Fruit fly (Drosophila melanogaster) whole organism, embryonic: ENCODE data around the gene mRpL24.

Experiments used
- BtbVII ChIP-seq: fragments of 200-800 bp; sonication (Bioruptor generic); optimal IDR thresholded peaks from 3 replicates; lab custom pipeline; 2017; ENCODE audit warnings: missing biosample characterization, mild to moderate bottlenecking, missing genetic modification characterization
- Bteb2 ChIP-seq: fragments of 200-800 bp; sonication (Bioruptor generic); optimal IDR thresholded peaks from 2 replicates; lab custom pipeline; 2016; ENCODE audit warnings: missing biosample characterization, missing genetic modification characterization
- CG11695 ChIP-seq: fragments of 200-800 bp; sonication (Bioruptor generic); IDR thresholded peaks from 3 replicates; pipeline ENCODE4 v1.3.6; 2022; ENCODE audit warnings: missing biosample characterization, missing genetic modification characterization
- CG11723 ChIP-seq: fragments of 200-800 bp; sonication (Bioruptor generic); optimal IDR thresholded peaks from 2 replicates; lab custom pipeline; 2017; ENCODE audit warnings: missing biosample characterization, mild to moderate bottlenecking, missing genetic modification characterization
- CG12299 ChIP-seq: fragments of 200-800 bp; sonication (Bioruptor generic); optimal IDR thresholded peaks from 2 replicates; lab custom pipeline; 2018; ENCODE audit warnings: missing biosample characterization, mild to moderate bottlenecking, missing genetic modification characterization
- CG13296 ChIP-seq: fragments of 200-800 bp; sonication (Bioruptor generic); optimal IDR thresholded peaks from 3 replicates; lab custom pipeline; 2018; ENCODE audit warnings: missing biosample characterization, mild to moderate bottlenecking, missing genetic modification characterization
- CG14014 ChIP-seq: fragments of 200-800 bp; sonication (Bioruptor generic); IDR thresholded peaks from 2 replicates; pipeline ENCODE4 v1.3.6; 2022; ENCODE audit warnings: missing biosample characterization, missing genetic modification characterization
- CG14965 ChIP-seq: fragments of 200-800 bp; sonication (Bioruptor generic); optimal IDR thresholded peaks from 2 replicates; lab custom pipeline; 2016; ENCODE audit warnings: missing biosample characterization, missing genetic modification characterization, borderline replicate concordance
- CG15011 ChIP-seq: fragments of 200-800 bp; sonication (Bioruptor generic); optimal IDR thresholded peaks from 3 replicates; lab custom pipeline; 2018; ENCODE audit warnings: missing biosample characterization, mild to moderate bottlenecking, missing genetic modification characterization
- CG1603 ChIP-seq: fragments of 200-800 bp; sonication (Bioruptor generic); optimal IDR thresholded peaks from 2 replicates; lab custom pipeline; 2019; ENCODE audit warnings: missing biosample characterization, mild to moderate bottlenecking, missing genetic modification characterization, moderate library complexity
- CG16779 ChIP-seq: fragments of 200-800 bp; sonication (Bioruptor generic); IDR thresholded peaks from 2 replicates; pipeline ENCODE4 v1.3.6; 2022; ENCODE audit warnings: missing biosample characterization, missing genetic modification characterization
- CG16815 ChIP-seq: fragments of 200-800 bp; sonication (Bioruptor generic); optimal IDR thresholded peaks from 3 replicates; lab custom pipeline; 2017; ENCODE audit warnings: missing biosample characterization, mild to moderate bottlenecking, missing genetic modification characterization
- CG17186 ChIP-seq: fragments of 200-800 bp; sonication (Bioruptor generic); optimal IDR thresholded peaks from 3 replicates; lab custom pipeline; 2017; ENCODE audit warnings: missing biosample characterization, missing genetic modification reagents, missing genetic modification characterization
- CG30431 ChIP-seq: fragments of 200-800 bp; sonication (Bioruptor generic); optimal IDR thresholded peaks from 2 replicates; lab custom pipeline; 2017; ENCODE audit warnings: missing biosample characterization, missing genetic modification characterization
- CG42726 ChIP-seq: fragments of 200-800 bp; sonication (Bioruptor generic); IDR thresholded peaks from 2 replicates; pipeline ENCODE4 v1.3.6; 2022; ENCODE audit warnings: missing biosample characterization, missing genetic modification characterization; ENCODE audit not compliant: partially characterized antibody
- CG4360 ChIP-seq: fragments of 200-800 bp; sonication (Bioruptor generic); IDR thresholded peaks from 2 replicates; pipeline ENCODE4 v1.3.6; 2022; ENCODE audit warnings: missing biosample characterization, missing genetic modification characterization
- CG6272 ChIP-seq: fragments of 200-800 bp; sonication (Bioruptor generic); IDR thresholded peaks from 2 replicates; pipeline ENCODE4 v1.3.6; 2022; ENCODE audit warnings: missing biosample characterization, missing genetic modification characterization
- CG6654 ChIP-seq: fragments of 200-800 bp; sonication (Bioruptor generic); optimal IDR thresholded peaks from 2 replicates; lab custom pipeline; 2017; ENCODE audit warnings: missing biosample characterization, mild to moderate bottlenecking, missing genetic modification characterization
- CG7357 ChIP-seq: fragments of 200-800 bp; sonication (Bioruptor generic); IDR thresholded peaks from 3 replicates; pipeline ENCODE4 v1.3.6; 2022; ENCODE audit warnings: missing biosample characterization, missing genetic modification characterization
- CG7745 ChIP-seq: fragments of 200-800 bp; sonication (Bioruptor generic); optimal IDR thresholded peaks from 2 replicates; lab custom pipeline; 2018; ENCODE audit warnings: missing biosample characterization, mild to moderate bottlenecking, missing genetic modification characterization, moderate library complexity
- CG7839 ChIP-seq: fragments of 200-800 bp; sonication (Bioruptor generic); optimal IDR thresholded peaks from 3 replicates; lab custom pipeline; 2018; ENCODE audit warnings: missing biosample characterization, mild to moderate bottlenecking, missing genetic modification characterization, moderate library complexity
- Chrac-16 ChIP-seq: fragments of 200-800 bp; sonication (Bioruptor generic); optimal IDR thresholded peaks from 3 replicates; lab custom pipeline; 2016; ENCODE audit warnings: missing biosample characterization, missing genetic modification characterization
- E2f1 ChIP-seq: fragments of 200-800 bp; sonication (Bioruptor generic); IDR thresholded peaks from 2 replicates; pipeline ENCODE4 v1.3.6; 2022; ENCODE audit warnings: missing biosample characterization, missing genetic modification characterization
- Eip74EF ChIP-seq, 2 experiments: fragments of 200-800 bp in 1 of 2; fragments of >200 bp in 1 of 2; sonication (Bioruptor generic) in 1 of 2; optimal IDR thresholded peaks; 2 replicates each; lab custom pipeline; 2017 to 2019; ENCODE audit warnings: missing biosample characterization in 2 of 2, missing genetic modification characterization in 2 of 2, mild to moderate bottlenecking in 1 of 2, moderate library complexity in 1 of 2
- Elba2 ChIP-seq: fragments of 200-800 bp; sonication (Bioruptor generic); optimal IDR thresholded peaks from 3 replicates; lab custom pipeline; 2016; ENCODE audit warnings: missing biosample characterization, missing genetic modification characterization
- Ets65A ChIP-seq: fragments of 200-800 bp; sonication (Bioruptor generic); peaks from one replicate; lab custom pipeline; 2016; ENCODE audit warnings: missing biosample characterization, missing genetic modification characterization
- Fer1 ChIP-seq: fragments of 200-800 bp; sonication (Bioruptor generic); optimal IDR thresholded peaks from 2 replicates; lab custom pipeline; 2017; ENCODE audit warnings: missing biosample characterization, mild to moderate bottlenecking, missing genetic modification characterization
- HmgD ChIP-seq: fragments of 200-800 bp; sonication (Bioruptor generic); optimal IDR thresholded peaks from 3 replicates; lab custom pipeline; 2016; ENCODE audit warnings: missing biosample characterization, missing genetic modification characterization
- NC2β ChIP-seq: fragments of 200-800 bp; sonication (Bioruptor generic); optimal IDR thresholded peaks from 2 replicates; lab custom pipeline; 2016; ENCODE audit warnings: missing biosample characterization, missing genetic modification characterization
- NfI ChIP-seq: fragments of 200-800 bp; sonication (Bioruptor generic); optimal IDR thresholded peaks from 3 replicates; lab custom pipeline; 2018; ENCODE audit warnings: missing biosample characterization, mild to moderate bottlenecking, missing genetic modification characterization, moderate library complexity
- Sox102F ChIP-seq: fragments of 200-800 bp; sonication (Bioruptor generic); optimal IDR thresholded peaks from 2 replicates; lab custom pipeline; 2018; ENCODE audit warnings: missing biosample characterization, mild to moderate bottlenecking, missing genetic modification characterization, moderate library complexity
- aop ChIP-seq: fragments of 200-800 bp; sonication (Bioruptor generic); IDR thresholded peaks from 2 replicates; pipeline ENCODE4 v1.3.6; 2022; ENCODE audit warnings: missing biosample characterization, missing genetic modification characterization
- ara ChIP-seq: fragments of 200-800 bp; sonication (Bioruptor generic); IDR thresholded peaks from 2 replicates; pipeline ENCODE4 v1.3.6; 2022; ENCODE audit warnings: missing biosample characterization, missing genetic modification characterization
- cg ChIP-seq: fragments of 200-800 bp; sonication (Bioruptor generic); optimal IDR thresholded peaks from 3 replicates; lab custom pipeline; 2019; ENCODE audit warnings: missing biosample characterization, mild to moderate bottlenecking, missing genetic modification characterization, moderate library complexity
- cwo ChIP-seq: fragments of 200-800 bp; sonication (Bioruptor generic); optimal IDR thresholded peaks from 3 replicates; lab custom pipeline; 2017; ENCODE audit warnings: missing biosample characterization, missing genetic modification characterization, mild to moderate bottlenecking, moderate library complexity, missing genetic modification reagents
- ems ChIP-seq: fragments of 200-800 bp; sonication (Bioruptor generic); optimal IDR thresholded peaks from 3 replicates; lab custom pipeline; 2016; ENCODE audit warnings: missing biosample characterization, missing genetic modification characterization
- en ChIP-seq: fragments of 200-800 bp; sonication (Bioruptor generic); optimal IDR thresholded peaks from 2 replicates; lab custom pipeline; 2016; ENCODE audit warnings: missing biosample characterization, missing genetic modification characterization
- fru ChIP-seq: fragments of >200 bp; optimal IDR thresholded peaks from 2 replicates; lab custom pipeline; 2017
- ftz-f1 ChIP-seq: fragments of 200-800 bp; sonication (Bioruptor generic); optimal IDR thresholded peaks from 2 replicates; lab custom pipeline; 2016; ENCODE audit warnings: missing biosample characterization, missing genetic modification characterization
- gsb ChIP-seq: fragments of 200-800 bp; sonication (Bioruptor generic); IDR thresholded peaks from 2 replicates; pipeline ENCODE4 v1.3.6; 2022; ENCODE audit warnings: missing biosample characterization, missing genetic modification characterization
- ind ChIP-seq: fragments of 200-800 bp; sonication (Bioruptor generic); optimal IDR thresholded peaks from 3 replicates; lab custom pipeline; 2016; ENCODE audit warnings: missing biosample characterization, missing genetic modification characterization
- lilli ChIP-seq: fragments of 200-800 bp; sonication (Bioruptor generic); optimal IDR thresholded peaks from 3 replicates; lab custom pipeline; 2016; ENCODE audit warnings: missing biosample characterization, missing genetic modification characterization
- nmo ChIP-seq: fragments of 200-800 bp; sonication (Bioruptor generic); optimal IDR thresholded peaks from 2 replicates; lab custom pipeline; 2018; ENCODE audit warnings: missing biosample characterization, mild to moderate bottlenecking, missing genetic modification characterization, moderate library complexity
- peb ChIP-seq: fragments of 200-800 bp; sonication (Bioruptor generic); IDR thresholded peaks from 2 replicates; pipeline ENCODE4 v1.3.6; 2022; ENCODE audit warnings: missing biosample characterization, missing genetic modification characterization
- sd ChIP-seq: fragments of 200-800 bp; sonication (Bioruptor generic); optimal IDR thresholded peaks from 3 replicates; lab custom pipeline; 2018; ENCODE audit warnings: missing biosample characterization, mild to moderate bottlenecking, missing genetic modification characterization, moderate library complexity
- sqz ChIP-seq: fragments of 200-800 bp; sonication (Bioruptor generic); optimal IDR thresholded peaks from 3 replicates; lab custom pipeline; 2018; ENCODE audit warnings: missing biosample characterization, mild to moderate bottlenecking, missing genetic modification characterization
- stc ChIP-seq: fragments of 200-800 bp; sonication (Bioruptor generic); IDR thresholded peaks from 2 replicates; pipeline ENCODE4 v1.3.6; 2022; ENCODE audit warnings: missing biosample characterization, missing genetic modification characterization
- toy ChIP-seq: fragments of 200-800 bp; sonication (Bioruptor generic); IDR thresholded peaks from 2 replicates; pipeline ENCODE4 v1.3.6; 2022; ENCODE audit warnings: missing biosample characterization, missing genetic modification characterization
- unc-4 ChIP-seq: fragments of 200-800 bp; sonication (Bioruptor generic); IDR thresholded peaks from 2 replicates; pipeline ENCODE4 v1.3.6; 2022; ENCODE audit warnings: missing biosample characterization, missing genetic modification characterization; ENCODE audit not compliant: partially characterized antibody
- wdn ChIP-seq: fragments of 200-800 bp; sonication (Bioruptor generic); IDR thresholded peaks from 2 replicates; pipeline ENCODE4 v1.3.6; 2022; ENCODE audit warnings: missing biosample characterization, missing genetic modification characterization
- wek ChIP-seq: fragments of 200-800 bp; sonication (Bioruptor generic); optimal IDR thresholded peaks from 3 replicates; lab custom pipeline; 2018; ENCODE audit warnings: missing biosample characterization, mild to moderate bottlenecking, missing genetic modification characterization, moderate library complexity

Gene mRpL24

dm6 chr2L:4976988-4977551 lies 31.9 kb upstream of the mRpL24 start, which contains the start of the genes Gmd and CG3792 (continued):
- TF ChIP-seq CG7357 (GFP tag; lab: Robert Waterston, UW) (peak; percentile 90), CG16815 (peak; percentile 93), Bteb2 (GFP tag; lab: Kevin White, UChicago) (peak; percentile 94), Chrac-16 (GFP tag; lab: Kevin White, UChicago) (peak; percentile 91), CG13296 (peak; percentile 95), CG11695 (GFP tag; lab: Robert Waterston, UW) (peak; percentile 96), CG12299 (peak; percentile 89), Sox102F (GFP tag; lab: Kevin White, UChicago) (peak; percentile 94), lilli (GFP tag; lab: Kevin White, UChicago) (peak; percentile 98), CG11723 (peak; percentile 91), CG14014 (GFP tag; lab: Robert Waterston, UW) (peak; percentile 95), CG14965 (peak; percentile 39), cg (GFP tag; lab: Kevin White, UChicago) (no peak), NfI (GFP tag; lab: Kevin White, UChicago) (peak; percentile 95), CG16779 (GFP tag; lab: Robert Waterston, UW) (peak; percentile 89), Ets65A (GFP tag; lab: Kevin White, UChicago) (peak; percentile 99), ara (GFP tag; lab: Robert Waterston, UW) (peak; percentile 94), BtbVII (GFP tag; lab: Kevin White, UChicago) (peak; percentile 95), nmo (GFP tag; lab: Kevin White, UChicago) (peak; percentile 97), E2f1 (GFP tag; lab: Robert Waterston, UW) (peak; percentile 96), sqz (GFP tag; lab: Kevin White, UChicago) (peak; percentile 91), CG15011 (GFP tag; lab: Kevin White, UChicago) (no peak), CG7839 (tag; lab: Kevin White, UChicago) (peak; percentile 96), toy (GFP tag; lab: Robert Waterston, UW) (peak; percentile 90), sd (tag; lab: Kevin White, UChicago) (peak; percentile 93), unc-4 (GFP tag; lab: Robert Waterston, UW) (peak; percentile 82), NC2β (GFP tag; lab: Kevin White, UChicago) (peak; percentile 91), peb (GFP tag; lab: Robert Waterston, UW) (peak; percentile 96), en (GFP tag; lab: Kevin White, UChicago) (peak; percentile 89), Fer1 (peak; percentile 96), HmgD (GFP tag; lab: Kevin White, UChicago) (peak; percentile 87), CG30431 (GFP tag; lab: Kevin White, UChicago) (peak; percentile 90), CG17186 (GFP tag; lab: Kevin White, UChicago) (peak; percentile 63), CG4360 (peak; percentile 70), gsb (GFP tag; lab: Robert Waterston, UW) (peak; percentile 91), ind (GFP tag; lab: Kevin White, UChicago) (peak; percentile 97), CG1603 (tag; lab: Kevin White, UChicago) (peak; percentile 71), CG6272 (GFP tag; lab: Robert Waterston, UW) (peak; percentile 96), Elba2 (peak; percentile 90), wek (GFP tag; lab: Kevin White, UChicago) (peak; percentile 65), ftz-f1 (peak; percentile 52), wdn (GFP tag; lab: Robert Waterston, UW) (peak; percentile 94), ems (peak; percentile 91), CG6654 (GFP tag; lab: Kevin White, UChicago) (peak; percentile 81), Eip74EF (GFP tag; optimal IDR thresholded peaks at IDR 0.05; lab: Kevin White, UChicago) (peak in 1 of 2 experiments; percentile 88), aop (no peak; the same call in 1 of the 2 replicates), stc (peak; percentile 95), CG42726 (GFP tag; lab: Robert Waterston, UW) (peak; percentile 76), cwo (GFP tag; lab: Kevin White, UChicago) (peak; percentile 93), fru (lab: Kevin White, UChicago) (no peak), CG7745 (no peak)
